Fruit fly (Drosophila melanogaster): ENCODE data around the gene fbp.

The fbp gene

DNA sequence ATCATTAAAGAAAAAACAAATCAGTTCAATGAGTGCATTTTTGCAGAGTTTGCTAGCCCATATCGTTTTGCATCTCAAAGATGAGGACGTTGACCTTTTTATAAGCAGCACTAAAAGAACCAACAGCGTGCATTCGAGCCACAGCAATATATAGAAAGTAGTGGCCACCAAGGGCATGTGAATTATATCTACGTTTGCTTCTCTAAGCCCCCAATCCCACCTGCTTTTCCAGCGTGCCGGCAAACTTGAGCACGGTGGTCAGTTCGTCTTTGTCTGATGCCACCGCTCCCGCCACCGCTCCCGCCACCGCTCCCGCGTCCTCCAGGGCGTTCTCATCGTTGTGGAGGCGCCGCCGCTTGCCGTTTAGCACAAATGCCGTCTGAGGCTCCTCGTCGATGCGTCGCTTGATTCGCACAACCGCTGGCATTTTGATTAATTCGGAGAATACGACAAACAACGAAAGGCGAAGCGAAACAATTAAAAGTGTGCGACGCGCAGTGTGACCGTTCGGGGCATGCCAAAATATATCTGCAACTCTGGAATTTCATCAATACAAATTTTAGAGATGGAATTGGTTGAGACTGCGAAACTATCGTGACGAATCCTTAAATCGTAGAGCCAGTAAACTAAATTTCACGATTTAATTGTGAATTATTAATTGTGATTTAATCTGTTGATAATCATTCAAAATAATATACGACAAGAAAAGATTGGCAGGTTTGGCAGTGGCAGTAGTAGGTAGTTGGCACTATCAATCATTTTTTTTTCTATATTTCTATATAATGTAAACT lies 31.6 kb upstream of the fbp start (continued):
- no peak for TF ChIP-seq CG11902 (GFP tag; optimal IDR thresholded peaks at IDR 0.05)
- TF ChIP-seq Ets21C (GFP tag; optimal IDR thresholded peaks at IDR 0.05) = peak; percentile 18
- peak; percentile 32 for TF ChIP-seq CG3919 (GFP tag; optimal IDR thresholded peaks at IDR 0.05)
- peak; percentile 9 for TF ChIP-seq CG8632 (GFP tag; optimal IDR thresholded peaks at IDR 0.05)
- TF ChIP-seq salr (GFP tag; optimal IDR thresholded peaks at IDR 0.05) = no peak
- no peak; the same call in 2 of the 3 replicates for TF ChIP-seq eg (GFP tag; IDR thresholded peaks at IDR 0.05)
- peak; percentile 13 for TF ChIP-seq net (GFP tag; optimal IDR thresholded peaks at IDR 0.05)
- no peak for TF ChIP-seq Blimp-1 (GFP tag; optimal IDR thresholded peaks at IDR 0.05)
- peak; percentile 22 for TF ChIP-seq CG9139 (GFP tag; optimal IDR thresholded peaks at IDR 0.05)
- TF ChIP-seq Sox102F (GFP tag; optimal IDR thresholded peaks at IDR 0.05) = peak; percentile 47
- no peak for TF ChIP-seq CG3032 (tag; optimal IDR thresholded peaks at IDR 0.05)
- peak; percentile 44 for TF ChIP-seq CG10631 (GFP tag; optimal IDR thresholded peaks at IDR 0.05)
- TF ChIP-seq Eip75B (GFP tag; optimal IDR thresholded peaks at IDR 0.05) = peak; percentile 41
- no peak for TF ChIP-seq CG6276 (GFP tag; optimal IDR thresholded peaks at IDR 0.05)
- no peak for TF ChIP-seq CG8119 (GFP tag; IDR thresholded peaks at IDR 0.05)
- peak; percentile 26 for TF ChIP-seq CG32006 (GFP tag; optimal IDR thresholded peaks at IDR 0.05)
- TF ChIP-seq cyc (GFP tag; optimal IDR thresholded peaks at IDR 0.05) = peak; percentile 55
- no peak for TF ChIP-seq CG1621 (tag; optimal IDR thresholded peaks at IDR 0.05)

DNA sequence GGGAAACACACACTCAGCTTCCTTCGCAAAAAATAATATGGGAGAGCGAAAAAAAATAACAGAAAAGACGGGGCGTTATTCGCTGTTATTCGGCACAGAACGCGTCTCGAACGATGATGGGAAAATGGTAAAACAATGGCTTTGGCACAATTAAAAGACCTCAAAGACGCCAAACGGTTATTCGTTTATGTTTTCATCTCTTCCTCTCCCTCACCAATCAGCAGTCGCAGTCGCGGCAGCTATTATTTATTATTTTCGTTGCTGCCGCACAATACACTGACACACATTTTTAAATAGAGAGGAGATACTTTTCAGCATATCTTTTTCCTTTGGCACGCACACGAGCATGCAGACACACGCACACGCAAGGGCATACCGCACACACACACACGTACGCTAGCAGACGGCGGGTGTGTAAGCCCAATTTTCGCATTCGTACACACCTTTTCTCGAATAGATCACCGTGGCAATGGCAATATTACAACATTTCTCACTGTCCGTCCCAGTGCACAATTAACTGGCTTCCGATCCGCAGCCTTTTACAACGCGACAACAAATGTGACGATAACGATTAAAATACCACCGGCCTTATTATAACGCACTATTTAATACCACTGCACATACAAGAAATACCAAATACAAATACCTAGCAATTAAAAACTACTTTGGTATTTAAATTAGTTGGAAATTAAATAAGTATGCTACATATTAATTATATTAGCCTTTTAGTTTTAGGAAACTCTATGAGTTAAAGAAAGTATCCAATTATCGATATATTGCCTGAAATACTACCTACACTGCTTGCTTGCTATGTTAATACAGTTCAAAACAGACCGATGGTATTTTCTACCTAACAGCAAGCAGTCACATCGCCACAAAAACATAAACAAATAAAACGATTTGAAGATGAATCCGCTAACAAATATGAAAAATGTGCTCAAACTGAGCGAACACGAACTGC lies 27.7 kb upstream of the fbp start, which contains the start of the genes CdGAPr and CG10466:
TSS of gene CdGAPr (minus strand) at position 562 of the 961 bp plus-strand sequence.
TSS of gene CG10466 (plus strand) at position 784 of the 961 bp plus-strand sequence.
- TF ChIP-seq vri (GFP tag; optimal IDR thresholded peaks at IDR 0.05) = peak; percentile 57
- peak; percentile 27 for TF ChIP-seq Sox102F (GFP tag; optimal IDR thresholded peaks at IDR 0.05)
- TF ChIP-seq CG16779 (tag; optimal IDR thresholded peaks at IDR 0.05) = peak; percentile 8
- TF ChIP-seq fkh (GFP tag; optimal IDR thresholded peaks at IDR 0.05) = peak; percentile 72
- peak; percentile 72 for TF ChIP-seq Eip78C (GFP tag)
- TF ChIP-seq topi (GFP tag; optimal IDR thresholded peaks at IDR 0.05) = peak; percentile 21
- no peak for TF ChIP-seq fd59A (GFP tag; optimal IDR thresholded peaks at IDR 0.05)
- peak; percentile 24 for TF ChIP-seq net (GFP tag; optimal IDR thresholded peaks at IDR 0.05)
- peak; percentile 10 for TF ChIP-seq dsx (GFP tag; optimal IDR thresholded peaks at IDR 0.05; ENCODE audit: poor library complexity, severe bottlenecking)
- no peak for TF ChIP-seq CG6792 (GFP tag; optimal IDR thresholded peaks at IDR 0.05)
- TF ChIP-seq achi (GFP tag; optimal IDR thresholded peaks at IDR 0.05) = no peak
- peak; percentile 11 for TF ChIP-seq Smox (GFP tag; optimal IDR thresholded peaks at IDR 0.05)
- no peak for TF ChIP-seq CG4318 (GFP tag; optimal IDR thresholded peaks at IDR 0.05)
- TF ChIP-seq Blimp-1 (GFP tag; optimal IDR thresholded peaks at IDR 0.05) = no peak
- peak; percentile 21 for TF ChIP-seq fd85E (GFP tag; optimal IDR thresholded peaks at IDR 0.05)
- TF ChIP-seq Sox14 (GFP tag; optimal IDR thresholded peaks at IDR 0.05) = no peak
- no peak for TF ChIP-seq Met (GFP tag; optimal IDR thresholded peaks at IDR 0.05)
- TF ChIP-seq CG6276 (GFP tag; optimal IDR thresholded peaks at IDR 0.05) = no peak
- peak; percentile 27 for TF ChIP-seq CG3919 (GFP tag; optimal IDR thresholded peaks at IDR 0.05)
- peak; percentile 26 to 33 for TF ChIP-seq ss (GFP tag; optimal IDR thresholded peaks at IDR 0.05)
- no peak for TF ChIP-seq CG15336 (GFP tag; IDR thresholded peaks at IDR 0.05)
